Fruit fly (Drosophila melanogaster): ENCODE results near the gene CG9288.

DNA sequence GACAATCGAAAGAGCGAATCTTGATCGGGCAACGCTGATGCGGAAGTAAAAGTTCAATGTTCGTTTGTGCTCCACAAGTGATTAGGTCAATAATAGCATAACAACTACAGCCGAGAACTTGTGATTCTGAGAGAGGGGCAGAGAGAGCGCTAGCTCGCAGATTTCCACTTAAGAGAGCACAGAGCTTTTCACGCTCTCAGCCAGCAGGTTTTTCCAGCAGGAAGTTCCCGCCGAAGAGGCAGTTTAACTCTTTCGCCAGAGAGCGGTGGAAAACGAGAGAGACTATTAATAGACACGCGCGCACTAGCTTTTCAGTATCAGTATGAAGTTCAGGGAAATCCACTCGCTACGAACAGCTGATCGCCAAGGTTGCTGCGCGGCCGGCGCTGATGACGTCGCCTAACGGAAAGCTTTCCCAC lies 35.6 kb downstream of the CG9288 start:
- TF ChIP-seq Snoo (tag; optimal IDR thresholded peaks at IDR 0.05) (no peak), CG14655 (GFP tag; optimal IDR thresholded peaks at IDR 0.05) (no peak), CG10348 (GFP tag; IDR thresholded peaks at IDR 0.05) (no peak)

All from whole organism, pupa.